Worm (Caenorhabditis elegans): ENCODE results near the gene rps-5.

DNA sequence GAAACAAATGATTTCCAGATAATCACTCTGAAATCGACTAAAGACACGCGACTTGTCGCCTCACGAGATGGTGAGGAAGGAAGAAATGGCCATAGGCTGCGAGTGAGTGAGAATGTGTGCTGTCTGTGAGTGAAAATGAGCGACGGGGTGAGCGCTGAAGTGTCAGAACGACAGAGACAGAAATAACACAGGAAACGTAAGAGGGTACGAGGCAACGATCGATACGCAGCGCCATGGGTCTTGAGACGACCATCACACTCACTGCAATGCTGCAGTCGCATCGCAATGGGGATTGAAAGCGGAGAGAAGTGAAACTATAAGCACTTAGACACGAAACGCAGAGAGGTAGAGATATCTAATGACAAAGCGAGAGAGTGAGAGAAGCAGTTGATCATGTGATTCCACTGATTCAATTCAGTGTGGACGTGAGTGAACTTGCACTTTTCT, 28.0 kb downstream of the rps-5 start:
- TF ChIP-seq him-1 (tag; optimal IDR thresholded peaks at IDR 0.05), result peak; percentile 90
- peak; percentile 52 for TF ChIP-seq dao-5 (tag; optimal IDR thresholded peaks at IDR 0.05)
- TF ChIP-seq W03F9.2 (tag; optimal IDR thresholded peaks at IDR 0.05), result peak; percentile 70
